Worm (Caenorhabditis elegans): ENCODE measurements around the gene ptp-1.

ce11 chrIII:3620652-3621051 lies 30.1 kb downstream of the ptp-1 start:
- TF ChIP-seq unc-39 (tag; optimal IDR thresholded peaks at IDR 0.05) (peak; percentile 29), pha-4 (tag; optimal IDR thresholded peaks at IDR 0.05) (no peak), snpc-4 (tag; optimal IDR thresholded peaks at IDR 0.05) (no peak), lin-13 (tag; optimal IDR thresholded peaks at IDR 0.05) (no peak), elt-1 (tag; optimal IDR thresholded peaks at IDR 0.05; ENCODE audit: borderline replicate concordance, insufficient read depth) (no peak), flh-1 (GFP tag; optimal IDR thresholded peaks at IDR 0.05) (no peak), ces-1 (GFP tag; optimal IDR thresholded peaks at IDR 0.05) (peak; percentile 32), elt-3 (tag; optimal IDR thresholded peaks at IDR 0.05) (no peak), hlh-1 (tag; optimal IDR thresholded peaks at IDR 0.05) (no peak)

Measured in whole organism, mixed stage, embryonic.